Worm (Caenorhabditis elegans) whole organism, late embryonic: ENCODE measurements around the gene srlf-11.

Experiments
- K09A11.1 ChIP-seq: sonication (generic microtip); optimal IDR thresholded peaks from 2 replicates; lab custom pipeline; 2017; ENCODE audit warnings: antibody characterized with exemption, mild to moderate bottlenecking, missing genetic modification characterization, missing compliant biosample characterization; ENCODE audit not compliant: insufficient read depth
- ama-1 ChIP-seq: fragments of 150-350 bp; optimal IDR thresholded peaks from 2 replicates; lab custom pipeline; 2014
- gmeb-2 ChIP-seq: sonication (generic microtip); optimal IDR thresholded peaks from 2 replicates; lab custom pipeline; 2016; ENCODE audit warnings: missing genetic modification characterization, inconsistent platforms, missing compliant biosample characterization
- pha-2 ChIP-seq: sonication (generic microtip); optimal IDR thresholded peaks from 2 replicates; lab custom pipeline; 2017; ENCODE audit warnings: mild to moderate bottlenecking, missing genetic modification characterization, missing compliant biosample characterization
- pqm-1 ChIP-seq: sonication (generic microtip); optimal IDR thresholded peaks from 2 replicates; lab custom pipeline; 2016; ENCODE audit warnings: missing genetic modification characterization, missing compliant biosample characterization

- no peak for TF ChIP-seq pha-2 (tag; lab: Kevin White, UChicago)
- TF ChIP-seq gmeb-2, result no peak
- TF ChIP-seq pqm-1, result no peak
- no peak for TF ChIP-seq ama-1 (lab: Kevin White, UChicago)
- no peak for TF ChIP-seq K09A11.1 (tag; lab: Kevin White, UChicago)
These were observed 33.2 kb upstream of the srlf-11 start for ce11 chrIV:10918877-10919560.
